Worm (Caenorhabditis elegans): ENCODE measurements around the gene oac-56.

DNA sequence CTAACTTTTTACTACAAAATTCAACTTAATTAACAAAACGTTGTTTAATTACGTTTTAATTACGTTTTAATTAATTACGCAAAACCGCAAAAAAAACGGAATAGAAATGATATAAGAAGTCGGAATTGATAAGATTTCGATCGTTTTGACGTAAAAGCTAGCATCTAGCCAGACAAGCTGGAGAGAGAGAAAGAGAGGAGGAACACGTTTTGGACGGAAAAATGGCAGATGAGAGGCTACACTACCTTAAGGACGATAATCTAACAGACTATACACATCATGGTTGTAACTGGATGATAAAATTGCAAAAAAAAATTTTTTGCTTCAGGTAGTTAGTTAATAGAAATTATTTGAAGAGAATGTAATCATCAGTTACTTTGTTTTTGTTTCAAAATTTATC, 33.6 kb upstream of the oac-56 start:
- TF ChIP-seq tab-1 (GFP tag; IDR thresholded peaks at IDR 0.05) (no peak), med-1 (GFP tag; optimal IDR thresholded peaks at IDR 0.05; ENCODE audit: insufficient read depth) (no peak), flt-1 (GFP tag; IDR thresholded peaks at IDR 0.05) (no peak), ztf-29 (GFP tag; IDR thresholded peaks at IDR 0.05) (no peak), ztf-23 (GFP tag; IDR thresholded peaks at IDR 0.05) (no peak), klf-2 (GFP tag; conservative IDR thresholded peaks at IDR 0.05) (no peak), cog-1 (tag; optimal IDR thresholded peaks at IDR 0.05) (no peak)
